Worm (Caenorhabditis elegans) whole organism, L3 larva: ENCODE measurements around the gene ubc-8.

ENCODE experiments used
- R02D3.7 ChIP-seq: fragments of 150-350 bp; optimal IDR thresholded peaks from 2 replicates; lab custom pipeline; 2014; ENCODE audit warnings: missing biosample characterization, missing genetic modification characterization
- ZK546.5 ChIP-seq: sonication (generic microtip); optimal IDR thresholded peaks from 2 replicates; lab custom pipeline; 2017; ENCODE audit warnings: missing biosample characterization, missing genetic modification characterization
- ama-1 ChIP-seq: fragments of 150-350 bp; optimal IDR thresholded peaks from 2 replicates; lab custom pipeline; 2018
- ceh-16 ChIP-seq: sonication (generic microtip); optimal IDR thresholded peaks from 2 replicates; lab custom pipeline; 2017; ENCODE audit warnings: missing biosample characterization, missing genetic modification characterization
- ceh-28 ChIP-seq: fragments of 150-350 bp; optimal IDR thresholded peaks from 2 replicates; lab custom pipeline; 2014; ENCODE audit warnings: missing biosample characterization, missing genetic modification reagents, missing genetic modification characterization
- ceh-82 ChIP-seq: fragments of 150-350 bp; optimal IDR thresholded peaks from 2 replicates; lab custom pipeline; 2014; ENCODE audit warnings: missing biosample characterization, missing genetic modification characterization
- egl-5 ChIP-seq: fragments of 150-350 bp; optimal IDR thresholded peaks from 2 replicates; lab custom pipeline; 2017; ENCODE audit warnings: missing biosample characterization, missing genetic modification reagents, missing genetic modification characterization, inconsistent platforms
- elt-1 ChIP-seq: fragments of 150-350 bp; optimal IDR thresholded peaks from 2 replicates; lab custom pipeline; 2014; ENCODE audit warnings: missing biosample characterization, missing genetic modification characterization
- elt-2 ChIP-seq: sonication (generic microtip); optimal IDR thresholded peaks from 2 replicates; lab custom pipeline; 2016; ENCODE audit warnings: missing genetic modification reagents, mild to moderate bottlenecking, missing genetic modification characterization, missing compliant biosample characterization
- elt-3 ChIP-seq, 3 experiments: fragments of 150-350 bp in 1 of 3; sonication (generic microtip) in 2 of 3; optimal IDR thresholded peaks; 2 replicates in 2 of 3; 4 replicates in 1 of 3; lab custom pipeline; 2014 to 2017; ENCODE audit warnings: missing biosample characterization in 3 of 3, missing genetic modification characterization in 3 of 3
- eor-1 ChIP-seq, 2 experiments: fragments of 150-350 bp; optimal IDR thresholded peaks; 2 replicates each; lab custom pipeline; 2014 to 2018; ENCODE audit warnings: missing biosample characterization in 2 of 2, missing genetic modification characterization in 2 of 2
- fkh-10 ChIP-seq: sonication (generic microtip); optimal IDR thresholded peaks from 2 replicates; lab custom pipeline; 2017; ENCODE audit warnings: missing biosample characterization, missing genetic modification reagents, missing genetic modification characterization
- fkh-2 ChIP-seq: fragments of 150-350 bp; optimal IDR thresholded peaks from 2 replicates; lab custom pipeline; 2014; ENCODE audit warnings: missing biosample characterization, missing genetic modification reagents, missing genetic modification characterization
- fos-1 ChIP-seq: fragments of 150-350 bp; optimal IDR thresholded peaks from 2 replicates; lab custom pipeline; 2014; ENCODE audit warnings: missing biosample characterization, missing genetic modification characterization
- hmg-11 ChIP-seq: sonication (generic microtip); optimal IDR thresholded peaks from 2 replicates; lab custom pipeline; 2016; ENCODE audit warnings: missing genetic modification characterization, missing compliant biosample characterization
- jun-1 ChIP-seq: fragments of 150-350 bp; optimal IDR thresholded peaks from 2 replicates; lab custom pipeline; 2014; ENCODE audit warnings: missing biosample characterization, missing genetic modification reagents, missing genetic modification characterization
- lin-15B ChIP-seq: fragments of 150-350 bp; optimal IDR thresholded peaks from 2 replicates; lab custom pipeline; 2014; ENCODE audit warnings: missing biosample characterization, missing genetic modification characterization
- lin-39 ChIP-seq: fragments of 150-350 bp; optimal IDR thresholded peaks from 2 replicates; lab custom pipeline; 2018; ENCODE audit warnings: missing biosample characterization, missing genetic modification reagents, missing genetic modification characterization
- mdl-1 ChIP-seq: fragments of 150-350 bp; optimal IDR thresholded peaks from 2 replicates; lab custom pipeline; 2014; ENCODE audit warnings: missing biosample characterization, missing genetic modification characterization
- mml-1 ChIP-seq: fragments of 150-350 bp; sonication (generic microtip); optimal IDR thresholded peaks from 3 replicates; lab custom pipeline; 2014; ENCODE audit warnings: missing biosample characterization, missing genetic modification characterization
- nfya-1 ChIP-seq: sonication (generic microtip); optimal IDR thresholded peaks from 2 replicates; lab custom pipeline; 2017; ENCODE audit warnings: missing genetic modification characterization, mild to moderate bottlenecking, missing compliant biosample characterization, antibody characterized with exemption, moderate library complexity; ENCODE audit not compliant: insufficient read depth
- nhr-11 ChIP-seq: fragments of 150-350 bp; optimal IDR thresholded peaks from 2 replicates; lab custom pipeline; 2014; ENCODE audit warnings: missing biosample characterization, missing genetic modification characterization
- nhr-12 ChIP-seq: fragments of 150-350 bp; optimal IDR thresholded peaks from 2 replicates; lab custom pipeline; 2014; ENCODE audit warnings: missing biosample characterization, missing genetic modification characterization
- nhr-23 ChIP-seq: fragments of 150-350 bp; optimal IDR thresholded peaks from 2 replicates; lab custom pipeline; 2014; ENCODE audit warnings: missing biosample characterization, missing genetic modification reagents, missing genetic modification characterization
- nhr-237 ChIP-seq: fragments of 150-350 bp; optimal IDR thresholded peaks from 2 replicates; lab custom pipeline; 2014; ENCODE audit warnings: missing biosample characterization, missing genetic modification characterization
- nhr-25 ChIP-seq: sonication (generic microtip); optimal IDR thresholded peaks from 2 replicates; lab custom pipeline; 2017; ENCODE audit warnings: missing biosample characterization, missing genetic modification characterization
- nhr-28 ChIP-seq: fragments of 150-350 bp; optimal IDR thresholded peaks from 2 replicates; lab custom pipeline; 2014; ENCODE audit warnings: missing biosample characterization, missing genetic modification characterization
- nhr-43 ChIP-seq: sonication (generic microtip); optimal IDR thresholded peaks from 2 replicates; lab custom pipeline; 2016; ENCODE audit warnings: mild to moderate bottlenecking, missing genetic modification characterization, missing compliant biosample characterization; ENCODE audit not compliant: poor library complexity, severe bottlenecking
- nhr-67 ChIP-seq: fragments of 150-350 bp; optimal IDR thresholded peaks from 2 replicates; lab custom pipeline; 2014; ENCODE audit warnings: missing biosample characterization, missing genetic modification characterization
- nhr-77 ChIP-seq: fragments of 150-350 bp; optimal IDR thresholded peaks from 2 replicates; lab custom pipeline; 2014; ENCODE audit warnings: missing biosample characterization, missing genetic modification characterization
- pha-4 ChIP-seq: fragments of 150-350 bp; optimal IDR thresholded peaks from 2 replicates; lab custom pipeline; 2014; ENCODE audit warnings: missing biosample characterization, missing genetic modification reagents, missing genetic modification characterization
- pqm-1 ChIP-seq: fragments of 150-350 bp; optimal IDR thresholded peaks from 2 replicates; lab custom pipeline; 2017; ENCODE audit warnings: missing biosample characterization, missing genetic modification characterization, inconsistent platforms
- skn-1 ChIP-seq: fragments of 150-350 bp; optimal IDR thresholded peaks from 2 replicates; lab custom pipeline; 2014; ENCODE audit warnings: missing biosample characterization, missing genetic modification characterization
- snpc-4 ChIP-seq: fragments of 150-350 bp; optimal IDR thresholded peaks from 2 replicates; lab custom pipeline; 2014; ENCODE audit warnings: missing biosample characterization, missing genetic modification characterization
- tbx-2 ChIP-seq: sonication (generic microtip); optimal IDR thresholded peaks from 2 replicates; lab custom pipeline; 2016; ENCODE audit warnings: mild to moderate bottlenecking, missing genetic modification characterization, missing compliant biosample characterization
- unc-39 ChIP-seq: sonication (generic microtip); optimal IDR thresholded peaks from 4 replicates; lab custom pipeline; 2017; ENCODE audit warnings: missing biosample characterization, missing genetic modification characterization
- unc-62 ChIP-seq: fragments of 150-350 bp; sonication (generic microtip); optimal IDR thresholded peaks from 4 replicates; lab custom pipeline; 2014; ENCODE audit warnings: missing biosample characterization, missing genetic modification reagents, missing genetic modification characterization
- zag-1 ChIP-seq: fragments of 150-350 bp; optimal IDR thresholded peaks from 2 replicates; lab custom pipeline; 2014; ENCODE audit warnings: missing biosample characterization, missing genetic modification characterization
- ztf-11 ChIP-seq: fragments of 150-350 bp; optimal IDR thresholded peaks from 2 replicates; lab custom pipeline; 2014; ENCODE audit warnings: missing biosample characterization, missing genetic modification characterization
- ztf-4 ChIP-seq: fragments of 150-350 bp; optimal IDR thresholded peaks from 2 replicates; lab custom pipeline; 2014; ENCODE audit warnings: missing biosample characterization, missing genetic modification characterization

ubc-8 gene

ce11 chrIV:2738466-2738865 is 31.4 kb upstream of the ubc-8 start:
- TF ChIP-seq hmg-11 (tag; lab: Kevin White, UChicago) (no peak), nhr-12 (tag; lab: Kevin White, UChicago) (no peak), elt-1 (tag; lab: Kevin White, UChicago) (no peak), unc-62 (GFP tag; lab: Kevin White, UChicago) (no peak), nhr-25 (tag; lab: Kevin White, UChicago) (no peak), lin-15B (tag; lab: Kevin White, UChicago) (no peak)

- TF ChIP-seq ceh-82 (tag; lab: Kevin White, UChicago) (no peak), ceh-28 (tag; lab: Kevin White, UChicago) (peak; percentile 54)
These were observed 29.5 kb upstream of the ubc-8 start for ce11 chrIV:2736575-2736974.

ce11 chrIV:2734675-2735074 is 27.6 kb upstream of the ubc-8 start:
- TF ChIP-seq nhr-11 (tag; lab: Kevin White, UChicago) (peak; percentile 32), lin-39 (tag; lab: Kevin White, UChicago) (no peak)

ce11 chrIV:2729957-2730356 is 22.9 kb upstream of the ubc-8 start, which contains the start of gene Y94H6A.2:
Y94H6A.2 (plus strand) TSS chrIV:2730292.
- peak; percentile 19 for TF ChIP-seq elt-2
- TF ChIP-seq unc-39 (tag; lab: Kevin White, UChicago) = no peak

- TF ChIP-seq mml-1 (tag; lab: Kevin White, UChicago) = no peak
- peak; percentile 84 for TF ChIP-seq pha-4 (tag; lab: Kevin White, UChicago)
- no peak for TF ChIP-seq unc-39 (tag; lab: Kevin White, UChicago)
- peak; percentile 35 for TF ChIP-seq ama-1 (lab: Kevin White, UChicago)
- peak; percentile 51 for TF ChIP-seq ceh-28 (tag; lab: Kevin White, UChicago)
- TF ChIP-seq fos-1 (tag; lab: Kevin White, UChicago) = no peak
- no peak for TF ChIP-seq elt-1 (tag; lab: Kevin White, UChicago)
- TF ChIP-seq nhr-237 (tag; lab: Kevin White, UChicago) = no peak
- TF ChIP-seq ztf-11 (tag; lab: Kevin White, UChicago) = no peak
- no peak for TF ChIP-seq ceh-82 (tag; lab: Kevin White, UChicago)
- peak; percentile 52 for TF ChIP-seq tbx-2
- TF ChIP-seq nhr-28 (tag; lab: Kevin White, UChicago) = no peak
- no peak for TF ChIP-seq zag-1 (tag; lab: Kevin White, UChicago)
- TF ChIP-seq mdl-1 (tag; lab: Kevin White, UChicago) = no peak
- TF ChIP-seq lin-15B (tag; lab: Kevin White, UChicago) = peak; percentile 77
- peak; percentile 68 for TF ChIP-seq nfya-1
- TF ChIP-seq skn-1 = peak; percentile 74
- no peak for TF ChIP-seq nhr-12 (tag; lab: Kevin White, UChicago)
- TF ChIP-seq lin-39 (tag; lab: Kevin White, UChicago) = peak; percentile 74
- no peak for TF ChIP-seq ZK546.5 (tag; lab: Kevin White, UChicago)
- peak; percentile 59 for TF ChIP-seq nhr-25 (tag; lab: Kevin White, UChicago)
- TF ChIP-seq snpc-4 (tag; lab: Kevin White, UChicago) = peak; percentile 70
- peak; percentile 43 for TF ChIP-seq R02D3.7 (tag; lab: Kevin White, UChicago)
- TF ChIP-seq elt-3 (tag; optimal IDR thresholded peaks at IDR 0.05; lab: Kevin White, UChicago) = no peak
- TF ChIP-seq elt-2 = peak; percentile 50
- TF ChIP-seq eor-1 (tag; optimal IDR thresholded peaks at IDR 0.05; lab: Kevin White, UChicago) = no peak
- peak; percentile 50 for TF ChIP-seq fkh-10 (GFP tag; lab: Kevin White, UChicago)
- TF ChIP-seq nhr-11 (tag; lab: Kevin White, UChicago) = no peak
- no peak for TF ChIP-seq fkh-2 (tag; lab: Kevin White, UChicago)
- TF ChIP-seq unc-62 (GFP tag; lab: Kevin White, UChicago) = no peak
- peak; percentile 92 for TF ChIP-seq hmg-11 (tag; lab: Kevin White, UChicago)
- peak; percentile 66 for TF ChIP-seq nhr-43 (tag; lab: Kevin White, UChicago)
- TF ChIP-seq ceh-16 (tag; lab: Kevin White, UChicago) = no peak
- TF ChIP-seq egl-5 (tag; lab: Kevin White, UChicago) = peak; percentile 24
- no peak for TF ChIP-seq ztf-4 (tag; lab: Kevin White, UChicago)
- TF ChIP-seq nhr-67 (tag; lab: Kevin White, UChicago) = no peak
- peak; percentile 69 for TF ChIP-seq nhr-23
- TF ChIP-seq jun-1 = peak; percentile 23
- peak; percentile 30 for TF ChIP-seq pqm-1 (tag; lab: Kevin White, UChicago)
- TF ChIP-seq nhr-77 (tag; lab: Kevin White, UChicago) = no peak
These were observed 18.7 kb upstream of the ubc-8 start, which contains the start of gene ubxn-2 for ce11 chrIV:2725784-2726183. ubxn-2 (minus strand) TSS chrIV:2725819.
